Fruit fly (Drosophila melanogaster) whole organism, prepupa: ENCODE data around the gene yellow-b.
A peak's percentile ranks its signal among the peaks of the same experiment; 100 is the strongest.

Experiments
- Blimp-1 ChIP-seq: fragments of 200-800 bp; sonication (Bioruptor generic); optimal IDR thresholded peaks from 3 replicates; lab custom pipeline; 2017; ENCODE audit warnings: missing biosample characterization, missing genetic modification characterization, mild to moderate bottlenecking, moderate library complexity, missing genetic modification reagents
- CG10669 ChIP-seq: fragments of 200-800 bp; sonication (Bioruptor generic); optimal IDR thresholded peaks from 3 replicates; lab custom pipeline; 2018; ENCODE audit warnings: missing biosample characterization, mild to moderate bottlenecking, missing genetic modification characterization, moderate library complexity
- CG11294 ChIP-seq: fragments of 200-800 bp; sonication (Bioruptor generic); IDR thresholded peaks from 2 replicates; pipeline ENCODE4 v1.3.6; 2022; ENCODE audit warnings: missing biosample characterization, missing genetic modification characterization
- CG15336 ChIP-seq: fragments of 200-800 bp; sonication (Bioruptor generic); IDR thresholded peaks from 2 replicates; pipeline ENCODE4 v1.3.6; 2022; ENCODE audit warnings: missing biosample characterization, missing genetic modification characterization
- CG32006 ChIP-seq: fragments of 200-800 bp; sonication (Bioruptor generic); optimal IDR thresholded peaks from 3 replicates; lab custom pipeline; 2017; ENCODE audit warnings: missing biosample characterization, mild to moderate bottlenecking, missing genetic modification characterization
- CG34406 ChIP-seq: fragments of 200-800 bp; sonication (Bioruptor generic); optimal IDR thresholded peaks from 3 replicates; lab custom pipeline; 2016; ENCODE audit warnings: missing biosample characterization, missing genetic modification characterization
- CG4318 ChIP-seq: fragments of 200-800 bp; sonication (Bioruptor generic); optimal IDR thresholded peaks from 3 replicates; lab custom pipeline; 2017; ENCODE audit warnings: missing biosample characterization, mild to moderate bottlenecking, missing genetic modification characterization
- CG6276 ChIP-seq: fragments of 200-800 bp; sonication (Bioruptor generic); optimal IDR thresholded peaks from 2 replicates; lab custom pipeline; 2017; ENCODE audit warnings: missing biosample characterization, mild to moderate bottlenecking, missing genetic modification characterization
- CG6792 ChIP-seq: fragments of 200-800 bp; sonication (Bioruptor generic); optimal IDR thresholded peaks from 3 replicates; lab custom pipeline; 2016; ENCODE audit warnings: missing biosample characterization, missing genetic modification characterization
- CG8119 ChIP-seq: fragments of 200-800 bp; sonication (Bioruptor generic); IDR thresholded peaks from 3 replicates; pipeline ENCODE4 v1.3.6; 2022; ENCODE audit warnings: missing biosample characterization, missing genetic modification characterization
- CG9139 ChIP-seq: fragments of 200-800 bp; sonication (Bioruptor generic); optimal IDR thresholded peaks from 3 replicates; lab custom pipeline; 2017; ENCODE audit warnings: missing biosample characterization, mild to moderate bottlenecking, missing genetic modification characterization
- Eip75B ChIP-seq: fragments of 200-800 bp; sonication (Bioruptor generic); optimal IDR thresholded peaks from 3 replicates; lab custom pipeline; 2016; ENCODE audit warnings: missing biosample characterization, missing genetic modification characterization
- Eip78C ChIP-seq: fragments of 200-800 bp; sonication (Bioruptor generic); peaks from one replicate; lab custom pipeline; 2016; ENCODE audit warnings: missing biosample characterization, missing genetic modification characterization
- Ets21C ChIP-seq: fragments of 200-800 bp; sonication (Bioruptor generic); optimal IDR thresholded peaks from 3 replicates; lab custom pipeline; 2016; ENCODE audit warnings: missing biosample characterization, missing genetic modification characterization
- Gug ChIP-seq: fragments of 200-800 bp; sonication (Bioruptor generic); IDR thresholded peaks from 2 replicates; pipeline ENCODE4 v1.3.6; 2022; ENCODE audit warnings: missing biosample characterization, missing genetic modification characterization
- Hr38 ChIP-seq: sonication (Bioruptor generic); optimal IDR thresholded peaks from 2 replicates; lab custom pipeline; 2016; ENCODE audit warnings: missing biosample characterization, missing genetic modification characterization
- Hr4 ChIP-seq: fragments of 200-800 bp; sonication (Bioruptor generic); optimal IDR thresholded peaks from 3 replicates; lab custom pipeline; 2016; ENCODE audit warnings: missing biosample characterization, missing genetic modification characterization
- OdsH ChIP-seq: fragments of 200-800 bp; sonication (Bioruptor generic); optimal IDR thresholded peaks from 3 replicates; lab custom pipeline; 2016; ENCODE audit warnings: missing biosample characterization, missing genetic modification characterization
- acj6 ChIP-seq: fragments of 200-800 bp; sonication (Bioruptor generic); optimal IDR thresholded peaks from 3 replicates; lab custom pipeline; 2016; ENCODE audit warnings: missing biosample characterization, missing genetic modification characterization
- dac ChIP-seq: fragments of 200-800 bp; sonication (Bioruptor generic); optimal IDR thresholded peaks from 2 replicates; lab custom pipeline; 2017; ENCODE audit warnings: missing biosample characterization, mild to moderate bottlenecking, missing genetic modification characterization
- dsx ChIP-seq: fragments of 200-800 bp; optimal IDR thresholded peaks from 3 replicates; lab custom pipeline; 2019; ENCODE audit warnings: missing biosample characterization, mild to moderate bottlenecking, missing genetic modification characterization, moderate library complexity; ENCODE audit not compliant: poor library complexity, severe bottlenecking
- pdm3 ChIP-seq: fragments of 200-800 bp; sonication (Bioruptor generic); optimal IDR thresholded peaks from 3 replicates; lab custom pipeline; 2016; ENCODE audit warnings: missing biosample characterization, missing genetic modification characterization
- svp ChIP-seq: fragments of 200-800 bp; sonication (Bioruptor generic); peaks from one replicate; lab custom pipeline; 2016; ENCODE audit warnings: missing biosample characterization, missing genetic modification characterization

Gene yellow-b

dm6 chr2L:16804376-16804934, 50.3 kb downstream of the yellow-b start, which contains the start of gene CG13272:
TSS of gene CG13272 (plus strand) at chr2L:16804884.
- peak; percentile 26; the same call in 1 of the 2 replicates for TF ChIP-seq Gug (GFP tag; lab: Robert Waterston, UW)
- TF ChIP-seq Hr38 (GFP tag; lab: Kevin White, UChicago) = no peak
- no peak for TF ChIP-seq Ets21C (GFP tag; lab: Kevin White, UChicago)
- peak; percentile 19 for TF ChIP-seq dsx
- TF ChIP-seq CG11294 = no peak
- peak; percentile 52 for TF ChIP-seq dac (GFP tag; lab: Kevin White, UChicago)
- TF ChIP-seq CG34406 (GFP tag; lab: Kevin White, UChicago) = no peak
- TF ChIP-seq CG32006 = peak; percentile 83
- TF ChIP-seq Blimp-1 (GFP tag; lab: Kevin White, UChicago) = peak; percentile 17
- TF ChIP-seq CG15336 (GFP tag; lab: Robert Waterston, UW) = peak; percentile 68
- TF ChIP-seq CG6792 = no peak
- TF ChIP-seq acj6 (GFP tag; lab: Kevin White, UChicago) = peak; percentile 11
- TF ChIP-seq CG6276 (GFP tag; lab: Kevin White, UChicago) = peak; percentile 43
- peak; percentile 63 for TF ChIP-seq Eip78C (GFP tag; lab: Kevin White, UChicago)
- peak; percentile 59 for TF ChIP-seq CG4318 (GFP tag; lab: Kevin White, UChicago)
- peak; percentile 48; the same call in 2 of the 3 replicates for TF ChIP-seq CG8119 (GFP tag; lab: Robert Waterston, UW)
- peak; percentile 3 for TF ChIP-seq OdsH (GFP tag; lab: Kevin White, UChicago)
- no peak for TF ChIP-seq CG10669 (GFP tag; lab: Kevin White, UChicago)
- TF ChIP-seq Hr4 = peak; percentile 67
- no peak for TF ChIP-seq Eip75B (GFP tag; lab: Kevin White, UChicago)
- no peak for TF ChIP-seq CG9139 (GFP tag; lab: Kevin White, UChicago)
- peak; percentile 26 for TF ChIP-seq pdm3 (GFP tag; lab: Kevin White, UChicago)
- TF ChIP-seq svp (GFP tag; lab: Kevin White, UChicago) = peak; percentile 29
- TF ChIP-seq, all 60 proteins: peak for 15
